Fruit fly (Drosophila melanogaster) whole organism, pupa: ENCODE measurements around the gene Trf2.

Experiments used
- CG10348 ChIP-seq: fragments of 200-800 bp; sonication (Bioruptor generic); IDR thresholded peaks from 2 replicates; pipeline ENCODE4 v1.3.6; 2022; ENCODE audit warnings: missing biosample characterization, missing genetic modification characterization
- CG13204 ChIP-seq: fragments of 200-800 bp; sonication (Bioruptor generic); optimal IDR thresholded peaks from 2 replicates; lab custom pipeline; 2018; ENCODE audit warnings: missing biosample characterization, mild to moderate bottlenecking, missing genetic modification characterization, moderate library complexity
- CG15710 ChIP-seq: fragments of 200-800 bp; sonication (Bioruptor generic); optimal IDR thresholded peaks from 2 replicates; lab custom pipeline; 2018; ENCODE audit warnings: missing biosample characterization, mild to moderate bottlenecking, missing genetic modification characterization, moderate library complexity
- CG17806 ChIP-seq: fragments of 200-800 bp; sonication (Bioruptor generic); optimal IDR thresholded peaks from 2 replicates; lab custom pipeline; 2018; ENCODE audit warnings: missing biosample characterization, mild to moderate bottlenecking, missing genetic modification characterization, moderate library complexity
- CG32121 ChIP-seq: fragments of 200-800 bp; sonication (Bioruptor generic); IDR thresholded peaks from 2 replicates; pipeline ENCODE4 v1.3.6; 2022; ENCODE audit warnings: missing biosample characterization, missing genetic modification characterization
- CG34367 ChIP-seq: fragments of 200-800 bp; sonication (Bioruptor generic); optimal IDR thresholded peaks from 2 replicates; lab custom pipeline; 2018; ENCODE audit warnings: missing biosample characterization, mild to moderate bottlenecking, missing genetic modification characterization
- CG8159 ChIP-seq: fragments of 200-800 bp; sonication (Bioruptor generic); optimal IDR thresholded peaks from 3 replicates; lab custom pipeline; 2018; ENCODE audit warnings: missing biosample characterization, mild to moderate bottlenecking, missing genetic modification characterization, moderate library complexity
- CG9948 ChIP-seq: fragments of 200-800 bp; sonication (Bioruptor generic); optimal IDR thresholded peaks from 2 replicates; lab custom pipeline; 2018; ENCODE audit warnings: missing biosample characterization, mild to moderate bottlenecking, missing genetic modification characterization, moderate library complexity
- EcR ChIP-seq: fragments of 200-800 bp; sonication (Bioruptor generic); optimal IDR thresholded peaks from 3 replicates; lab custom pipeline; 2019; ENCODE audit warnings: missing biosample characterization, missing genetic modification characterization, mild to moderate bottlenecking, moderate library complexity, missing genetic modification reagents
- Ets98B ChIP-seq: fragments of 200-800 bp; sonication (Bioruptor generic); IDR thresholded peaks from 2 replicates; pipeline ENCODE4 v1.3.6; 2022; ENCODE audit warnings: missing biosample characterization, missing genetic modification characterization
- fd96Ca ChIP-seq: fragments of 200-800 bp; sonication (Bioruptor generic); IDR thresholded peaks from 3 replicates; pipeline ENCODE4 v1.3.6; 2022; ENCODE audit warnings: missing biosample characterization, missing genetic modification characterization
- gl ChIP-seq: fragments of 200-800 bp; sonication (Bioruptor generic); optimal IDR thresholded peaks from 2 replicates; lab custom pipeline; 2018; ENCODE audit warnings: missing biosample characterization, mild to moderate bottlenecking, missing genetic modification characterization
- rn ChIP-seq: fragments of 200-800 bp; sonication (Bioruptor generic); IDR thresholded peaks from 2 replicates; pipeline ENCODE4 v1.3.6; 2022; ENCODE audit warnings: missing biosample characterization, missing genetic modification characterization

DNA sequence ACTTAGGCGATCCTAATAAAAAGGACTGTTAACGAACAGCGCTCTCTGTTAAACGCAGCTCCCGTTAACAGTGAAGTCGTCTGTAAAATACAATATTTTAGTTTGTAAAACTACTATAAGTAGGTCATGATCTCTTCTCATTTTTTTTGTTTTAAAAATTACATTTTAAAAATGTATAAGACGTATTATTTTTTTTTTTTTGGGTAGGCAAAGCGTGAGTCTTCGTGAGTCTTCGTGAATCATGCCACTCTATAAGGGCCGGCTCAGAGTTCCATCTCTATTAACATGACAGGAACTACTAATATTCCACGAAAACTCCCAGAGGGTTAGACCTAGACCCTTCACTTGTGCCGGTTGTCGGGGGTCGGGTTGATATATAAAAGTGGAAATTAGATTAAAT lies 13.6 kb downstream of the Trf2 start:
- no peak for TF ChIP-seq EcR
- no peak for TF ChIP-seq CG8159
- no peak for TF ChIP-seq CG13204 (GFP tag; lab: Kevin White, UChicago)
- TF ChIP-seq CG10348: no peak
- TF ChIP-seq gl (tag; lab: Kevin White, UChicago): no peak
- TF ChIP-seq CG32121 (GFP tag; lab: Robert Waterston, UW): no peak
- no peak for TF ChIP-seq rn
- TF ChIP-seq fd96Ca (GFP tag; lab: Robert Waterston, UW): no peak
- TF ChIP-seq CG9948 (tag; lab: Kevin White, UChicago): no peak
- TF ChIP-seq CG34367 (tag; lab: Kevin White, UChicago): no peak
- TF ChIP-seq CG15710 (tag; lab: Kevin White, UChicago): no peak
- TF ChIP-seq CG17806 (tag; lab: Kevin White, UChicago): no peak
- no peak for TF ChIP-seq Ets98B (GFP tag; lab: Robert Waterston, UW)
